Fruit fly (Drosophila melanogaster) whole organism, prepupa: ENCODE data around the gene CG14567.

ENCODE experiments used
- Blimp-1 ChIP-seq: fragments of 200-800 bp; sonication (Bioruptor generic); optimal IDR thresholded peaks from 3 replicates; lab custom pipeline; 2017; ENCODE audit warnings: missing biosample characterization, missing genetic modification characterization, mild to moderate bottlenecking, moderate library complexity, missing genetic modification reagents
- CG10631 ChIP-seq: fragments of 200-800 bp; sonication (Bioruptor generic); optimal IDR thresholded peaks from 2 replicates; lab custom pipeline; 2016; ENCODE audit warnings: missing biosample characterization, missing genetic modification characterization
- CG10669 ChIP-seq: fragments of 200-800 bp; sonication (Bioruptor generic); optimal IDR thresholded peaks from 3 replicates; lab custom pipeline; 2018; ENCODE audit warnings: missing biosample characterization, mild to moderate bottlenecking, missing genetic modification characterization, moderate library complexity
- CG11762 ChIP-seq: fragments of 200-800 bp; sonication (Bioruptor generic); optimal IDR thresholded peaks from 3 replicates; lab custom pipeline; 2016; ENCODE audit warnings: missing biosample characterization, missing genetic modification characterization; ENCODE audit not compliant: insufficient read depth
- CG11902 ChIP-seq: fragments of 200-800 bp; sonication (Bioruptor generic); optimal IDR thresholded peaks from 3 replicates; lab custom pipeline; 2016; ENCODE audit warnings: missing biosample characterization, missing genetic modification characterization
- CG1621 ChIP-seq: fragments of 200-800 bp; sonication (Bioruptor generic); optimal IDR thresholded peaks from 3 replicates; lab custom pipeline; 2018; ENCODE audit warnings: missing biosample characterization, mild to moderate bottlenecking, missing genetic modification characterization
- CG3032 ChIP-seq: fragments of 200-800 bp; optimal IDR thresholded peaks from 2 replicates; lab custom pipeline; 2019; ENCODE audit warnings: missing biosample characterization, mild to moderate bottlenecking, missing genetic modification characterization, moderate library complexity
- CG34406 ChIP-seq: fragments of 200-800 bp; sonication (Bioruptor generic); optimal IDR thresholded peaks from 3 replicates; lab custom pipeline; 2016; ENCODE audit warnings: missing biosample characterization, missing genetic modification characterization
- CG3919 ChIP-seq: fragments of 200-800 bp; sonication (Bioruptor generic); optimal IDR thresholded peaks from 3 replicates; lab custom pipeline; 2016; ENCODE audit warnings: missing biosample characterization, missing genetic modification characterization
- CG6163 ChIP-seq: fragments of 200-800 bp; sonication (Bioruptor generic); IDR thresholded peaks from 3 replicates; pipeline ENCODE4 v1.3.6; 2022; ENCODE audit warnings: missing biosample characterization, missing genetic modification characterization
- CG6276 ChIP-seq: fragments of 200-800 bp; sonication (Bioruptor generic); optimal IDR thresholded peaks from 2 replicates; lab custom pipeline; 2017; ENCODE audit warnings: missing biosample characterization, mild to moderate bottlenecking, missing genetic modification characterization
- CG6792 ChIP-seq: fragments of 200-800 bp; sonication (Bioruptor generic); optimal IDR thresholded peaks from 3 replicates; lab custom pipeline; 2016; ENCODE audit warnings: missing biosample characterization, missing genetic modification characterization
- CG6808 ChIP-seq: fragments of 200-800 bp; sonication (Bioruptor generic); optimal IDR thresholded peaks from 3 replicates; lab custom pipeline; 2017; ENCODE audit warnings: missing biosample characterization, missing genetic modification characterization, mild to moderate bottlenecking, moderate library complexity, missing genetic modification reagents
- CG6854 ChIP-seq: fragments of 200-800 bp; sonication (Bioruptor generic); optimal IDR thresholded peaks from 2 replicates; lab custom pipeline; 2017; ENCODE audit warnings: missing biosample characterization, mild to moderate bottlenecking, missing genetic modification characterization
- CG8319 ChIP-seq: fragments of 200-800 bp; sonication (Bioruptor generic); optimal IDR thresholded peaks from 3 replicates; lab custom pipeline; 2016; ENCODE audit warnings: missing biosample characterization, missing genetic modification characterization
- CG8632 ChIP-seq: fragments of 200-800 bp; sonication (Bioruptor generic); optimal IDR thresholded peaks from 3 replicates; lab custom pipeline; 2016; ENCODE audit warnings: missing biosample characterization, missing genetic modification characterization
- CG9139 ChIP-seq: fragments of 200-800 bp; sonication (Bioruptor generic); optimal IDR thresholded peaks from 3 replicates; lab custom pipeline; 2017; ENCODE audit warnings: missing biosample characterization, mild to moderate bottlenecking, missing genetic modification characterization
- Eip75B ChIP-seq: fragments of 200-800 bp; sonication (Bioruptor generic); optimal IDR thresholded peaks from 3 replicates; lab custom pipeline; 2016; ENCODE audit warnings: missing biosample characterization, missing genetic modification characterization
- Eip78C ChIP-seq: fragments of 200-800 bp; sonication (Bioruptor generic); peaks from one replicate; lab custom pipeline; 2016; ENCODE audit warnings: missing biosample characterization, missing genetic modification characterization
- Eip93F ChIP-seq: fragments of 200-800 bp; sonication (Bioruptor generic); optimal IDR thresholded peaks from 2 replicates; lab custom pipeline; 2016; ENCODE audit warnings: missing biosample characterization, mild to moderate bottlenecking, missing genetic modification characterization
- Hr39 ChIP-seq: fragments of 200-800 bp; sonication (Bioruptor generic); optimal IDR thresholded peaks from 2 replicates; lab custom pipeline; 2016; ENCODE audit warnings: missing biosample characterization, missing genetic modification characterization
- Hr4 ChIP-seq: fragments of 200-800 bp; sonication (Bioruptor generic); optimal IDR thresholded peaks from 3 replicates; lab custom pipeline; 2016; ENCODE audit warnings: missing biosample characterization, missing genetic modification characterization
- Met ChIP-seq: fragments of 200-800 bp; sonication (Bioruptor generic); optimal IDR thresholded peaks from 3 replicates; lab custom pipeline; 2016; ENCODE audit warnings: missing biosample characterization, missing genetic modification characterization
- OdsH ChIP-seq: fragments of 200-800 bp; sonication (Bioruptor generic); optimal IDR thresholded peaks from 3 replicates; lab custom pipeline; 2016; ENCODE audit warnings: missing biosample characterization, missing genetic modification characterization
- Sox102F ChIP-seq: fragments of 200-800 bp; sonication (Bioruptor generic); optimal IDR thresholded peaks from 2 replicates; lab custom pipeline; 2016; ENCODE audit warnings: missing biosample characterization, mild to moderate bottlenecking, missing genetic modification characterization
- Sox15 ChIP-seq: fragments of 200-800 bp; sonication (Bioruptor generic); optimal IDR thresholded peaks from 3 replicates; lab custom pipeline; 2016; ENCODE audit warnings: missing biosample characterization, missing genetic modification characterization
- cyc ChIP-seq: fragments of 200-800 bp; sonication (Bioruptor generic); optimal IDR thresholded peaks from 3 replicates; lab custom pipeline; 2016; ENCODE audit warnings: missing biosample characterization, missing genetic modification characterization
- dac ChIP-seq: fragments of 200-800 bp; sonication (Bioruptor generic); optimal IDR thresholded peaks from 2 replicates; lab custom pipeline; 2017; ENCODE audit warnings: missing biosample characterization, mild to moderate bottlenecking, missing genetic modification characterization
- dsx ChIP-seq: fragments of 200-800 bp; optimal IDR thresholded peaks from 3 replicates; lab custom pipeline; 2019; ENCODE audit warnings: missing biosample characterization, mild to moderate bottlenecking, missing genetic modification characterization, moderate library complexity; ENCODE audit not compliant: poor library complexity, severe bottlenecking
- eg ChIP-seq: fragments of 200-800 bp; sonication (Bioruptor generic); IDR thresholded peaks from 3 replicates; pipeline ENCODE4 v1.3.6; 2022; ENCODE audit warnings: missing biosample characterization, missing genetic modification characterization
- esn ChIP-seq: fragments of 200-800 bp; sonication (Bioruptor generic); optimal IDR thresholded peaks from 2 replicates; lab custom pipeline; 2016; ENCODE audit warnings: missing biosample characterization, mild to moderate bottlenecking, missing genetic modification characterization, moderate library complexity
- fd85E ChIP-seq: fragments of 200-800 bp; sonication (Bioruptor generic); optimal IDR thresholded peaks from 3 replicates; lab custom pipeline; 2016; ENCODE audit warnings: missing biosample characterization, missing genetic modification characterization
- fkh ChIP-seq: fragments of 200-800 bp; sonication (Bioruptor generic); optimal IDR thresholded peaks from 3 replicates; lab custom pipeline; 2017; ENCODE audit warnings: missing biosample characterization, mild to moderate bottlenecking, missing genetic modification characterization, moderate library complexity
- pdm3 ChIP-seq: fragments of 200-800 bp; sonication (Bioruptor generic); optimal IDR thresholded peaks from 3 replicates; lab custom pipeline; 2016; ENCODE audit warnings: missing biosample characterization, missing genetic modification characterization
- salr ChIP-seq, 2 experiments: fragments of 200-800 bp; sonication (Bioruptor generic); optimal IDR thresholded peaks; 3 replicates each; lab custom pipeline; 2016 to 2018; ENCODE audit warnings: missing biosample characterization in 2 of 2, missing genetic modification characterization in 2 of 2, mild to moderate bottlenecking in 1 of 2
- spab ChIP-seq: fragments of 200-800 bp; sonication (Bioruptor generic); optimal IDR thresholded peaks from 2 replicates; lab custom pipeline; 2017; ENCODE audit warnings: missing biosample characterization, mild to moderate bottlenecking, missing genetic modification characterization, missing genetic modification reagents
- svp ChIP-seq: fragments of 200-800 bp; sonication (Bioruptor generic); peaks from one replicate; lab custom pipeline; 2016; ENCODE audit warnings: missing biosample characterization, missing genetic modification characterization
- vri ChIP-seq: fragments of 200-800 bp; sonication (Bioruptor generic); optimal IDR thresholded peaks from 3 replicates; lab custom pipeline; 2016; ENCODE audit warnings: missing biosample characterization, mild to moderate bottlenecking, missing genetic modification characterization

The CG14567 gene

dm6 chr3L:21765931-21766330, 27.7 kb upstream of the CG14567 start:
- TF ChIP-seq CG10631 = no peak
- no peak for TF ChIP-seq CG3032 (tag; lab: Kevin White, UChicago)
- no peak for TF ChIP-seq fd85E (GFP tag; lab: Kevin White, UChicago)
- TF ChIP-seq dsx (GFP tag; lab: Kevin White, UChicago) = no peak

- no peak for TF ChIP-seq esn (GFP tag; lab: Kevin White, UChicago)
- no peak for TF ChIP-seq svp (GFP tag; lab: Kevin White, UChicago)
- no peak for TF ChIP-seq spab
- TF ChIP-seq CG6276 = no peak
- no peak for TF ChIP-seq Eip75B
- TF ChIP-seq CG10669 = no peak
- TF ChIP-seq Blimp-1 (GFP tag; lab: Kevin White, UChicago) = no peak
- TF ChIP-seq dac (GFP tag; lab: Kevin White, UChicago) = no peak
Observed at dm6 chr3L:21756857-21757256, 18.6 kb upstream of the CG14567 start, which contains the start of gene CG14564. Gene CG14564 (plus strand): TSS chr3L:21757157.

- no peak for TF ChIP-seq salr (GFP tag; optimal IDR thresholded peaks at IDR 0.05; lab: Kevin White, UChicago)
- TF ChIP-seq fkh (GFP tag; lab: Kevin White, UChicago) = no peak
- no peak for TF ChIP-seq CG6792 (GFP tag; lab: Kevin White, UChicago)
- TF ChIP-seq CG1621 (tag; lab: Kevin White, UChicago) = no peak
- no peak for TF ChIP-seq CG10669
- TF ChIP-seq CG3919 (GFP tag; lab: Kevin White, UChicago) = no peak
- no peak for TF ChIP-seq Hr4
- TF ChIP-seq Met (GFP tag; lab: Kevin White, UChicago) = no peak
- TF ChIP-seq pdm3 (GFP tag; lab: Kevin White, UChicago) = no peak
- TF ChIP-seq Eip75B = no peak
Observed at dm6 chr3L:21744169-21744568, 5.9 kb upstream of the CG14567 start, which contains the start of gene CG14565. Gene CG14565 (minus strand): TSS chr3L:21744269.

- TF ChIP-seq CG6808 = no peak
- TF ChIP-seq Eip78C (GFP tag; lab: Kevin White, UChicago) = no peak
- TF ChIP-seq CG6163 (GFP tag; lab: Robert Waterston, UW) = no peak
- no peak for TF ChIP-seq dac (GFP tag; lab: Kevin White, UChicago)
- no peak for TF ChIP-seq CG9139
- no peak for TF ChIP-seq CG11762
- no peak for TF ChIP-seq fd85E (GFP tag; lab: Kevin White, UChicago)
- no peak for TF ChIP-seq Eip75B
- TF ChIP-seq Sox15 (GFP tag; lab: Kevin White, UChicago) = no peak
- TF ChIP-seq esn (GFP tag; lab: Kevin White, UChicago) = no peak
- TF ChIP-seq spab = no peak
- no peak for TF ChIP-seq vri (GFP tag; lab: Kevin White, UChicago)
- TF ChIP-seq svp (GFP tag; lab: Kevin White, UChicago) = no peak
Observed at dm6 chr3L:21741234-21741633, 3.0 kb upstream of the CG14567 start, which contains the start of gene CG14572. Gene CG14572 (plus strand): TSS chr3L:21741534.

- TF ChIP-seq CG6808 = no peak
- TF ChIP-seq CG6854 = no peak
- no peak for TF ChIP-seq cyc (GFP tag; lab: Kevin White, UChicago)
- no peak for TF ChIP-seq fkh (GFP tag; lab: Kevin White, UChicago)
- no peak for TF ChIP-seq Eip93F (GFP tag; lab: Kevin White, UChicago)
- no peak for TF ChIP-seq spab
- TF ChIP-seq, all 60 proteins: peak for 0
Observed at dm6 chr3L:21740209-21740608, 2.0 kb upstream of the CG14567 start, which contains the start of gene CG14566. Gene CG14566 (minus strand): TSS chr3L:21740309.

dm6 chr3L:21739017-21739730, 944 bp upstream of the CG14567 start:
- peak; percentile 23 for TF ChIP-seq CG8632 (GFP tag; lab: Kevin White, UChicago)
- peak; percentile 33 for TF ChIP-seq fkh (GFP tag; lab: Kevin White, UChicago)
- TF ChIP-seq Met (GFP tag; lab: Kevin White, UChicago) = peak; percentile 47
- TF ChIP-seq esn (GFP tag; lab: Kevin White, UChicago) = peak; percentile 50
- TF ChIP-seq OdsH (GFP tag; lab: Kevin White, UChicago) = peak; percentile 8
- TF ChIP-seq Sox15 (GFP tag; lab: Kevin White, UChicago) = peak; percentile 25
- peak; percentile 12 for TF ChIP-seq CG3919 (GFP tag; lab: Kevin White, UChicago)
- no peak for TF ChIP-seq CG3032 (tag; lab: Kevin White, UChicago)
- TF ChIP-seq CG34406 (GFP tag; lab: Kevin White, UChicago) = peak; percentile 5
- no peak for TF ChIP-seq CG6854
- peak; percentile 47 for TF ChIP-seq Sox102F (GFP tag; lab: Kevin White, UChicago)
- peak; percentile 88 for TF ChIP-seq svp (GFP tag; lab: Kevin White, UChicago)
- no peak for TF ChIP-seq CG10631
- peak; percentile 13 for TF ChIP-seq CG11902 (GFP tag; lab: Kevin White, UChicago)
- peak; percentile 38 for TF ChIP-seq CG8319 (GFP tag; lab: Kevin White, UChicago)
- TF ChIP-seq Hr39 (GFP tag; lab: Kevin White, UChicago) = peak; percentile 34
- TF ChIP-seq CG6163 (GFP tag; lab: Robert Waterston, UW) = 0 out of 3 replicates have a peak, but pooled peaks have one; percentile 32
- TF ChIP-seq Eip78C (GFP tag; lab: Kevin White, UChicago) = peak; percentile 85
- TF ChIP-seq eg = 0 out of 3 replicates have a peak, but pooled peaks have one; percentile 22
- no peak for TF ChIP-seq Blimp-1 (GFP tag; lab: Kevin White, UChicago)
